Fruit fly (Drosophila melanogaster): ENCODE results near the gene CG15202.

The CG15202 gene

dm6 chrX:11108148-11108844 lies 34.0 kb upstream of the CG15202 start, which contains the start of gene Hsp60A (continued):
- no peak for TF ChIP-seq GATAd (GFP tag; optimal IDR thresholded peaks at IDR 0.05)
- TF ChIP-seq N (GFP tag; optimal IDR thresholded peaks at IDR 0.05) = no peak
- no peak for TF ChIP-seq dl (GFP tag; optimal IDR thresholded peaks at IDR 0.05; ENCODE audit: insufficient read depth in 1 of 2, partially characterized antibody in 2 of 2)
- no peak for TF ChIP-seq Abd-B (GFP tag; optimal IDR thresholded peaks at IDR 0.05)
- no peak for TF ChIP-seq Hnf4 (GFP tag; optimal IDR thresholded peaks at IDR 0.05)

dm6 chrX:11108845-11109450 lies 33.4 kb upstream of the CG15202 start:
- TF ChIP-seq N (GFP tag; optimal IDR thresholded peaks at IDR 0.05) = peak; percentile 35
- peak; percentile 24 for TF ChIP-seq HLH106 (tag; optimal IDR thresholded peaks at IDR 0.05)
- no peak for TF ChIP-seq psq (GFP tag; optimal IDR thresholded peaks at IDR 0.05)
- no peak for TF ChIP-seq Hr83 (GFP tag; optimal IDR thresholded peaks at IDR 0.05; ENCODE audit: poor library complexity, severe bottlenecking)

dm6 chrX:11109670-11110069 lies 32.7 kb upstream of the CG15202 start:
- TF ChIP-seq Vsx2 (GFP tag; optimal IDR thresholded peaks at IDR 0.05; ENCODE audit: partially characterized antibody) (no peak), dsf (GFP tag; optimal IDR thresholded peaks at IDR 0.05; ENCODE audit: borderline replicate concordance) (no peak), Mio (GFP tag; optimal IDR thresholded peaks at IDR 0.05) (no peak), Dfd (GFP tag; optimal IDR thresholded peaks at IDR 0.05) (no peak), CrebA (GFP tag; optimal IDR thresholded peaks at IDR 0.05; ENCODE audit: borderline replicate concordance) (no peak), woc (GFP tag; optimal IDR thresholded peaks at IDR 0.05) (no peak), sage (GFP tag; optimal IDR thresholded peaks at IDR 0.05) (no peak), h (GFP tag; optimal IDR thresholded peaks at IDR 0.05) (no peak), sv (GFP tag; optimal IDR thresholded peaks at IDR 0.05) (no peak), brk (GFP tag; optimal IDR thresholded peaks at IDR 0.05) (no peak), jim (GFP tag; optimal IDR thresholded peaks at IDR 0.05) (no peak), fru (GFP tag; optimal IDR thresholded peaks at IDR 0.05) (no peak), Abd-B (GFP tag; optimal IDR thresholded peaks at IDR 0.05) (no peak), CG32264 (GFP tag; optimal IDR thresholded peaks at IDR 0.05) (no peak), Hr78 (GFP tag; optimal IDR thresholded peaks at IDR 0.05) (no peak), Myc (optimal IDR thresholded peaks at IDR 0.05) (no peak), ey (GFP tag; optimal IDR thresholded peaks at IDR 0.05) (no peak), lola (GFP tag; optimal IDR thresholded peaks at IDR 0.05) (no peak)

- TF ChIP-seq Rel (GFP tag; optimal IDR thresholded peaks at IDR 0.05) (no peak), Rel (tag; optimal IDR thresholded peaks at IDR 0.05) (no peak), tai (GFP tag; optimal IDR thresholded peaks at IDR 0.05) (no peak), Myc (optimal IDR thresholded peaks at IDR 0.05) (no peak), br (GFP tag; optimal IDR thresholded peaks at IDR 0.05) (no peak), foxo (GFP tag; optimal IDR thresholded peaks at IDR 0.05) (no peak), N (GFP tag; optimal IDR thresholded peaks at IDR 0.05) (no peak), dmrt93B (GFP tag; optimal IDR thresholded peaks at IDR 0.05) (no peak), Hnf4 (GFP tag; optimal IDR thresholded peaks at IDR 0.05) (no peak), Sp1 (GFP tag; optimal IDR thresholded peaks at IDR 0.05) (no peak), sv (GFP tag; optimal IDR thresholded peaks at IDR 0.05) (no peak), dsf (GFP tag; optimal IDR thresholded peaks at IDR 0.05; ENCODE audit: borderline replicate concordance) (no peak), usp (GFP tag; optimal IDR thresholded peaks at IDR 0.05) (no peak), HLH106 (tag; optimal IDR thresholded peaks at IDR 0.05) (no peak), OdsH (GFP tag; optimal IDR thresholded peaks at IDR 0.05) (no peak)
Measured at dm6 chrX:11123561-11123960, 18.8 kb upstream of the CG15202 start.

All from whole organism, wandering third instar larva.